Fruit fly (Drosophila melanogaster) whole organism, embryonic: ENCODE measurements around the gene Grip91.

Experiments used
- Abd-B ChIP-seq: fragments of 200-800 bp; sonication (Bioruptor generic); optimal IDR thresholded peaks from 2 replicates; lab custom pipeline; 2018; ENCODE audit warnings: missing biosample characterization, mild to moderate bottlenecking, missing genetic modification characterization, moderate library complexity
- CG11504 ChIP-seq: fragments of 200-800 bp; sonication (Bioruptor generic); optimal IDR thresholded peaks from 3 replicates; lab custom pipeline; 2019; ENCODE audit warnings: missing biosample characterization, mild to moderate bottlenecking, missing genetic modification characterization, moderate library complexity
- CG13894 ChIP-seq: fragments of 200-800 bp; sonication (Bioruptor generic); optimal IDR thresholded peaks from 3 replicates; lab custom pipeline; 2018; ENCODE audit warnings: missing biosample characterization, mild to moderate bottlenecking, missing genetic modification characterization, moderate library complexity
- CG14710 ChIP-seq: fragments of 200-800 bp; sonication (Bioruptor generic); optimal IDR thresholded peaks from 3 replicates; lab custom pipeline; 2019; ENCODE audit warnings: missing biosample characterization, mild to moderate bottlenecking, missing genetic modification characterization, moderate library complexity
- CG2712 ChIP-seq: fragments of 200-800 bp; optimal IDR thresholded peaks from 3 replicates; lab custom pipeline; 2019; ENCODE audit warnings: missing biosample characterization, mild to moderate bottlenecking, missing genetic modification characterization, moderate library complexity
- CG31441 ChIP-seq: fragments of 200-800 bp; sonication (Bioruptor generic); IDR thresholded peaks from 2 replicates; pipeline ENCODE4 v1.3.6; 2022; ENCODE audit warnings: missing biosample characterization, missing genetic modification characterization
- CG34224 ChIP-seq: fragments of 200-800 bp; sonication (Bioruptor generic); IDR thresholded peaks from 3 replicates; pipeline ENCODE4 v1.3.6; 2022; ENCODE audit warnings: missing biosample characterization, missing genetic modification characterization; ENCODE audit not compliant: partially characterized antibody
- CG4360 ChIP-seq: fragments of 200-800 bp; sonication (Bioruptor generic); IDR thresholded peaks from 2 replicates; pipeline ENCODE4 v1.3.6; 2022; ENCODE audit warnings: missing biosample characterization, missing genetic modification characterization
- CG6765 ChIP-seq: fragments of 200-800 bp; sonication (Bioruptor generic); optimal IDR thresholded peaks from 3 replicates; lab custom pipeline; 2017; ENCODE audit warnings: missing biosample characterization, mild to moderate bottlenecking, missing genetic modification characterization
- CG7556 ChIP-seq: fragments of 200-800 bp; sonication (Bioruptor generic); optimal IDR thresholded peaks from 2 replicates; lab custom pipeline; 2017; ENCODE audit warnings: missing biosample characterization, mild to moderate bottlenecking, missing genetic modification characterization
- CG9727 ChIP-seq: fragments of 200-800 bp; sonication (Bioruptor generic); optimal IDR thresholded peaks from 3 replicates; lab custom pipeline; 2017; ENCODE audit warnings: missing biosample characterization, mild to moderate bottlenecking, missing genetic modification characterization
- CG9797 ChIP-seq: fragments of 200-800 bp; sonication (Bioruptor generic); optimal IDR thresholded peaks from 3 replicates; lab custom pipeline; 2018; ENCODE audit warnings: missing biosample characterization, mild to moderate bottlenecking, missing genetic modification characterization
- CG9932 ChIP-seq: fragments of 200-800 bp; sonication (Bioruptor generic); IDR thresholded peaks from 2 replicates; pipeline ENCODE4 v1.3.6; 2022; ENCODE audit warnings: missing biosample characterization, missing genetic modification characterization
- CHES-1-like ChIP-seq: fragments of 200-800 bp; sonication (Bioruptor generic); optimal IDR thresholded peaks from 2 replicates; lab custom pipeline; 2016; ENCODE audit warnings: missing biosample characterization, missing genetic modification characterization
- CkIIα-i1 ChIP-seq: fragments of 200-800 bp; sonication (Bioruptor generic); IDR thresholded peaks from 2 replicates; pipeline ENCODE4 v1.3.6; 2022; ENCODE audit warnings: missing biosample characterization, missing genetic modification characterization
- CoRest ChIP-seq: fragments of 200-800 bp; sonication (Bioruptor generic); optimal IDR thresholded peaks from 3 replicates; lab custom pipeline; 2018; ENCODE audit warnings: missing biosample characterization, mild to moderate bottlenecking, missing genetic modification characterization, moderate library complexity
- Dek ChIP-seq: fragments of 200-800 bp; sonication (Bioruptor generic); optimal IDR thresholded peaks from 3 replicates; lab custom pipeline; 2019; ENCODE audit warnings: missing biosample characterization, mild to moderate bottlenecking, missing genetic modification characterization, moderate library complexity
- Dll ChIP-seq: fragments of 200-800 bp; sonication (Bioruptor generic); IDR thresholded peaks from 4 replicates; pipeline ENCODE4 v1.3.6; 2022; ENCODE audit warnings: missing biosample characterization, missing genetic modification characterization; ENCODE audit not compliant: partially characterized antibody
- Dp ChIP-seq: fragments of 200-800 bp; sonication (Bioruptor generic); optimal IDR thresholded peaks from 2 replicates; lab custom pipeline; 2018; ENCODE audit warnings: missing biosample characterization, mild to moderate bottlenecking, missing genetic modification characterization, moderate library complexity
- Dref ChIP-seq: fragments of 200-800 bp; sonication (Bioruptor generic); IDR thresholded peaks from 2 replicates; pipeline ENCODE4 v1.3.6; 2022; ENCODE audit warnings: missing biosample characterization, missing genetic modification characterization
- Ets65A ChIP-seq: fragments of 200-800 bp; sonication (Bioruptor generic); peaks from one replicate; lab custom pipeline; 2016; ENCODE audit warnings: missing biosample characterization, missing genetic modification characterization
- HLH4C ChIP-seq: fragments of 200-800 bp; sonication (Bioruptor generic); IDR thresholded peaks from 3 replicates; pipeline ENCODE4 v1.3.6; 2022; ENCODE audit warnings: missing biosample characterization, missing genetic modification characterization; ENCODE audit not compliant: partially characterized antibody
- Hr78 ChIP-seq, 2 experiments: fragments of 200-800 bp in 1 of 2; fragments of >200 bp in 1 of 2; sonication (Bioruptor generic) in 1 of 2; optimal IDR thresholded peaks; 2 replicates each; lab custom pipeline; 2017 to 2019; ENCODE audit warnings: missing biosample characterization in 2 of 2, missing genetic modification characterization in 2 of 2, mild to moderate bottlenecking in 1 of 2, moderate library complexity in 1 of 2
- MBD-R2 ChIP-seq: fragments of 200-800 bp; sonication (Bioruptor generic); IDR thresholded peaks from 2 replicates; pipeline ENCODE4 v1.3.6; 2022; ENCODE audit warnings: missing biosample characterization, missing genetic modification characterization
- Med ChIP-seq: fragments of 200-800 bp; sonication (Bioruptor generic); peaks from one replicate; lab custom pipeline; 2016; ENCODE audit warnings: missing biosample characterization, missing genetic modification characterization, mild to moderate bottlenecking, inconsistent platforms, moderate library complexity
- NC2β ChIP-seq: fragments of 200-800 bp; sonication (Bioruptor generic); optimal IDR thresholded peaks from 2 replicates; lab custom pipeline; 2016; ENCODE audit warnings: missing biosample characterization, missing genetic modification characterization
- Nf-YB ChIP-seq: fragments of 200-800 bp; sonication (Bioruptor generic); optimal IDR thresholded peaks from 3 replicates; lab custom pipeline; 2019; ENCODE audit warnings: missing biosample characterization, mild to moderate bottlenecking, missing genetic modification characterization, moderate library complexity
- Opbp ChIP-seq: fragments of 200-800 bp; sonication (Bioruptor generic); IDR thresholded peaks from 3 replicates; pipeline ENCODE4 v1.3.6; 2022; ENCODE audit warnings: missing biosample characterization, missing genetic modification characterization; ENCODE audit not compliant: partially characterized antibody
- Scr ChIP-seq: fragments of 200-800 bp; sonication (Bioruptor generic); IDR thresholded peaks from 2 replicates; pipeline ENCODE4 v1.3.6; 2022; ENCODE audit warnings: missing biosample characterization, missing genetic modification characterization; ENCODE audit not compliant: partially characterized antibody
- YL-1 ChIP-seq: fragments of 200-800 bp; sonication (Bioruptor generic); optimal IDR thresholded peaks from 3 replicates; lab custom pipeline; 2017; ENCODE audit warnings: missing biosample characterization, mild to moderate bottlenecking, missing genetic modification characterization
- dimm ChIP-seq: fragments of 200-800 bp; sonication (Bioruptor generic); IDR thresholded peaks from 2 replicates; pipeline ENCODE4 v1.3.6; 2022; ENCODE audit warnings: missing biosample characterization, missing genetic modification characterization
- dpn ChIP-seq, 2 experiments: fragments of 200-800 bp; sonication (Bioruptor generic); optimal IDR thresholded peaks; 3 replicates each; lab custom pipeline; 2016; ENCODE audit warnings: missing biosample characterization in 2 of 2, missing genetic modification characterization in 2 of 2
- fu2 ChIP-seq: fragments of 200-800 bp; sonication (Bioruptor generic); optimal IDR thresholded peaks from 2 replicates; lab custom pipeline; 2016; ENCODE audit warnings: missing biosample characterization, missing genetic modification characterization
- gem ChIP-seq: fragments of 200-800 bp; sonication (Bioruptor generic); optimal IDR thresholded peaks from 2 replicates; lab custom pipeline; 2019; ENCODE audit warnings: missing biosample characterization, mild to moderate bottlenecking, missing genetic modification characterization, moderate library complexity
- gfzf ChIP-seq: fragments of 200-800 bp; sonication (Bioruptor generic); optimal IDR thresholded peaks from 2 replicates; lab custom pipeline; 2016; ENCODE audit warnings: missing biosample characterization, mild to moderate bottlenecking, missing genetic modification characterization, moderate library complexity
- grau ChIP-seq: fragments of 200-800 bp; optimal IDR thresholded peaks from 3 replicates; lab custom pipeline; 2019; ENCODE audit warnings: missing biosample characterization, mild to moderate bottlenecking, missing genetic modification characterization, moderate library complexity
- hkb ChIP-seq, 2 experiments: fragments of 200-800 bp in 1 of 2; fragments of >200 bp in 1 of 2; sonication (Bioruptor generic) in 1 of 2; IDR thresholded peaks in 1 of 2; optimal IDR thresholded peaks in 1 of 2; 2 replicates each; pipeline versions ENCODE4 v1.3.6 to Lab custom; 2017 to 2022; ENCODE audit warnings: missing biosample characterization in 1 of 2, missing genetic modification characterization in 1 of 2
- jumu ChIP-seq: fragments of 200-800 bp; sonication (Bioruptor generic); optimal IDR thresholded peaks from 3 replicates; lab custom pipeline; 2016; ENCODE audit warnings: missing biosample characterization, missing genetic modification characterization
- kah ChIP-seq: fragments of 200-800 bp; sonication (Bioruptor generic); optimal IDR thresholded peaks from 2 replicates; lab custom pipeline; 2018; ENCODE audit warnings: missing biosample characterization, mild to moderate bottlenecking, missing genetic modification characterization
- lab ChIP-seq: fragments of 200-800 bp; sonication (Bioruptor generic); optimal IDR thresholded peaks from 3 replicates; lab custom pipeline; 2017; ENCODE audit warnings: missing biosample characterization, missing genetic modification characterization, mild to moderate bottlenecking, moderate library complexity, missing genetic modification reagents
- nerfin-1 ChIP-seq: fragments of 200-800 bp; sonication (Bioruptor generic); optimal IDR thresholded peaks from 3 replicates; lab custom pipeline; 2019; ENCODE audit warnings: missing biosample characterization, mild to moderate bottlenecking, missing genetic modification characterization, moderate library complexity
- pho ChIP-seq: fragments of 200-800 bp; sonication (Bioruptor generic); optimal IDR thresholded peaks from 2 replicates; lab custom pipeline; 2016; ENCODE audit warnings: missing biosample characterization, missing genetic modification characterization
- phol ChIP-seq: fragments of 200-800 bp; sonication (Bioruptor generic); optimal IDR thresholded peaks from 3 replicates; lab custom pipeline; 2018; ENCODE audit warnings: missing biosample characterization, mild to moderate bottlenecking, missing genetic modification characterization, moderate library complexity
- pzg ChIP-seq: fragments of 200-800 bp; sonication (Bioruptor generic); optimal IDR thresholded peaks from 3 replicates; lab custom pipeline; 2018; ENCODE audit warnings: missing biosample characterization, mild to moderate bottlenecking, missing genetic modification characterization, moderate library complexity
- row ChIP-seq: fragments of 200-800 bp; sonication (Bioruptor generic); IDR thresholded peaks from 3 replicates; pipeline ENCODE4 v1.3.6; 2022; ENCODE audit warnings: missing biosample characterization, missing genetic modification characterization
- ttk ChIP-seq: fragments of 200-800 bp; sonication (Bioruptor generic); IDR thresholded peaks from 2 replicates; pipeline ENCODE4 v2.1.2; 2022; ENCODE audit warnings: missing biosample characterization, missing genetic modification characterization
- usp ChIP-seq: fragments of >200 bp; optimal IDR thresholded peaks from 2 replicates; lab custom pipeline; 2017; ENCODE audit warnings: missing biosample characterization, missing genetic modification characterization
- vfl ChIP-seq: fragments of 200-800 bp; sonication (Bioruptor generic); optimal IDR thresholded peaks from 2 replicates; lab custom pipeline; 2016; ENCODE audit warnings: missing biosample characterization, missing genetic modification characterization
- wor ChIP-seq: fragments of 200-800 bp; sonication (Bioruptor generic); IDR thresholded peaks from 2 replicates; pipeline ENCODE4 v1.3.6; 2022; ENCODE audit warnings: missing biosample characterization, missing genetic modification characterization

Gene Grip91

dm6 chrX:13744599-13745052 lies at the start of gene Grip91:
TSS of gene Grip91 (minus strand) at chrX:13744683.
- no peak for TF ChIP-seq CG31441
- TF ChIP-seq CG4360: no peak
- no peak for TF ChIP-seq vfl (GFP tag; lab: Kevin White, UChicago)
- TF ChIP-seq Dll (GFP tag; lab: Robert Waterston, UW): 0 out of 4 replicates have a peak, but pooled peaks have one; percentile 38
- TF ChIP-seq Scr (GFP tag; lab: Robert Waterston, UW): peak; percentile 48; the same call in 1 of the 2 replicates
- peak; percentile 60 for TF ChIP-seq row (GFP tag; lab: Robert Waterston, UW)
- TF ChIP-seq jumu: no peak
- TF ChIP-seq Dp (GFP tag; lab: Kevin White, UChicago): peak; percentile 66
- no peak for TF ChIP-seq fu2 (GFP tag; lab: Kevin White, UChicago)
- 0 out of 3 replicates have a peak, but pooled peaks have one; percentile 35 for TF ChIP-seq HLH4C (GFP tag; lab: Robert Waterston, UW)
- no peak for TF ChIP-seq ttk (GFP tag; lab: Robert Waterston, UW)
- TF ChIP-seq dimm (GFP tag; lab: Robert Waterston, UW): no peak
- TF ChIP-seq gfzf (GFP tag; lab: Kevin White, UChicago): peak; percentile 87
- peak; percentile 42; the same call in 1 of the 3 replicates for TF ChIP-seq CG34224 (GFP tag; lab: Robert Waterston, UW)
- no peak for TF ChIP-seq usp
- peak; percentile 10; the same call in 1 of the 2 replicates for TF ChIP-seq CG9932 (GFP tag; lab: Robert Waterston, UW)
- peak; percentile 53 for TF ChIP-seq Ets65A (GFP tag; lab: Kevin White, UChicago)
- no peak for TF ChIP-seq lab (GFP tag; lab: Kevin White, UChicago)
- peak; percentile 15 for TF ChIP-seq CG11504 (tag; lab: Kevin White, UChicago)
- TF ChIP-seq CG7556 (GFP tag; lab: Kevin White, UChicago): no peak
- peak; percentile 100 for TF ChIP-seq CG14710 (tag; lab: Kevin White, UChicago)
- TF ChIP-seq kah (GFP tag; lab: Kevin White, UChicago): no peak
- TF ChIP-seq CkIIα-i1: no peak
- peak; percentile 46; the same call in 1 of the 3 replicates for TF ChIP-seq Opbp (GFP tag; lab: Robert Waterston, UW)
- TF ChIP-seq CG6765: peak; percentile 6
- TF ChIP-seq dpn (GFP tag; optimal IDR thresholded peaks at IDR 0.05; lab: Kevin White, UChicago): no peak
- peak; percentile 78 for TF ChIP-seq phol
- peak; percentile 28 for TF ChIP-seq nerfin-1 (tag; lab: Kevin White, UChicago)
- peak; percentile 15 for TF ChIP-seq Nf-YB (GFP tag; lab: Kevin White, UChicago)
- TF ChIP-seq Dek: no peak
- no peak for TF ChIP-seq Abd-B (GFP tag; lab: Kevin White, UChicago)
- TF ChIP-seq wor (GFP tag; lab: Robert Waterston, UW): no peak
- TF ChIP-seq CG2712 (tag; lab: Kevin White, UChicago): peak; percentile 12
- TF ChIP-seq grau (tag; lab: Kevin White, UChicago): peak; percentile 6
- peak; percentile 87 for TF ChIP-seq CG9797 (GFP tag; lab: Kevin White, UChicago)
- TF ChIP-seq MBD-R2: peak; percentile 80
- TF ChIP-seq YL-1: peak; percentile 79
- TF ChIP-seq CG13894 (tag; lab: Kevin White, UChicago): peak; percentile 1
- TF ChIP-seq NC2β: peak; percentile 25
- peak; percentile 18 for TF ChIP-seq CG9727
- TF ChIP-seq CoRest (tag; lab: Kevin White, UChicago): peak; percentile 46
- TF ChIP-seq Dref (GFP tag; lab: Robert Waterston, UW): no peak
- TF ChIP-seq hkb (optimal IDR thresholded peaks at IDR 0.05; lab: Kevin White, UChicago): peak; percentile 95
- TF ChIP-seq hkb (GFP tag; IDR thresholded peaks at IDR 0.05; lab: Robert Waterston, UW): no peak
- TF ChIP-seq Med (GFP tag; lab: Kevin White, UChicago): peak; percentile 83
- no peak for TF ChIP-seq Hr78 (GFP tag; optimal IDR thresholded peaks at IDR 0.05; lab: Kevin White, UChicago)
- peak; percentile 11 for TF ChIP-seq CHES-1-like
- TF ChIP-seq pho (GFP tag; lab: Kevin White, UChicago): peak; percentile 14
- TF ChIP-seq pzg (GFP tag; lab: Kevin White, UChicago): peak; percentile 83
- peak; percentile 10 for TF ChIP-seq gem (tag; lab: Kevin White, UChicago)
